Worm (Caenorhabditis elegans): Measurements from ENCODE around the gene F44A2.3.
"Not testable (repeated sequence)": the region's sequence is repeated elsewhere in the genome, so short reads cannot be mapped to it uniquely, and the experiment has no call there.

The F44A2.3 gene

DNA sequence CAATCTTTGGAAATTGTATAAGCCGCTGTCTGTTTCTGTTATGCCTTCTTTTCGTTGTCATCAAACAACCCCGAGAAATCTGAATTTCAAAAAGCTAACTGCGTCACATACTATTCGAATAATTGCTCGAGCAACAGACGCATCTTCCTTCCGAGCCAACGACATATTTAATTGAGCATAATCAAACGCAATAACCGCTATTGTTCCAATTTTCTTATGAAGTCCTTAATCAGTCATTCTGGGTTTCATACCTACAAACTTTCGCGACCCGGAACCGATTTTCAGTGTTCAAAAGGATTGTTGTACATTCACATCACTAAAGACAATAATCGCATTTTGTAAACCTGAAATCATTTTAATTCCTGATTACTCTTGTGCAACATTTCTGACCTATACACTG lies 36.6 kb downstream of the F44A2.3 start (continued):
- TF ChIP-seq nhr-42 (GFP tag; IDR thresholded peaks at IDR 0.05) (peak; percentile 70), lin-1 (GFP tag; IDR thresholded peaks at IDR 0.05) (peak; percentile 90), F44E2.7 (GFP tag; IDR thresholded peaks at IDR 0.05) (peak; percentile 85; the same call in 1 of the 2 replicates), zfp-3 (GFP tag; conservative IDR thresholded peaks at IDR 0.05) (peak; percentile 98), lim-7 (GFP tag; IDR thresholded peaks at IDR 0.05) (peak; percentile 77), php-3 (GFP tag; IDR thresholded peaks at IDR 0.05) (peak; percentile 85), madf-9 (GFP tag; conservative IDR thresholded peaks at IDR 0.05) (peak; percentile 74), ctbp-1 (GFP tag; IDR thresholded peaks at IDR 0.05) (peak; percentile 75), T26A8.4 (GFP tag; IDR thresholded peaks at IDR 0.05) (peak; percentile 94), lin-29 (GFP tag; IDR thresholded peaks at IDR 0.05) (peak; percentile 88), madf-5 (GFP tag; IDR thresholded peaks at IDR 0.05) (0 out of 4 replicates have a peak, but pooled peaks of 1 of the 2 experiments have one; percentile 18), D1046.2 (GFP tag; IDR thresholded peaks at IDR 0.05) (peak; percentile 83), tra-1 (GFP tag; IDR thresholded peaks at IDR 0.05) (peak; percentile 92), vab-7 (GFP tag; IDR thresholded peaks at IDR 0.05) (peak; percentile 56), Y75B8A.6 (GFP tag; IDR thresholded peaks at IDR 0.05) (peak; percentile 86; the same call in 1 of the 2 replicates), F26F4.8 (GFP tag; conservative IDR thresholded peaks at IDR 0.05) (0 out of 2 replicates have a peak, but pooled peaks have one; percentile 40), saeg-2 (GFP tag; IDR thresholded peaks at IDR 0.05) (peak; percentile 90)

DNA sequence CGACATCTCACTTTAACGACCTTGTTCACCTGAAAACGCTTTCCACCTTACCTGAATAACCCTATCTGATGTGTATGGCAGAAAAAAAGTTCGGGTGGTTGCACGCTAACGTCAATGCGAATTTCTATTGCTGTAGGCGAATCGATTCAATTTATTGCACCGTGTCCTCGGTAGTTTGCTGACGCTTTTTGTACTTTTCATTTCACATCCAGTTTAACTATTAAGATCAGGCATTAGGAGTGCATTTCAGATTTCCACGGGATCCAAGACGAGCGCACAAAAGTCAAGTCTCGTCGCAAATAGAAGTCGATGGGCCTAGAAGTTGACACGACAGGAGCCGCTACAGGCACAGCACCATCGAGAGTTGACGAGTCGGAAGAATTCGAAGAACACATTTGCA lies 37.1 kb downstream of the F44A2.3 start:
- TF ChIP-seq ctbp-1 (GFP tag; IDR thresholded peaks at IDR 0.05) (peak; percentile 82), vab-7 (GFP tag; IDR thresholded peaks at IDR 0.05) (peak; percentile 42; the same call in 1 of the 2 replicates), arid-1 (GFP tag; conservative IDR thresholded peaks at IDR 0.05) (peak; percentile 76), dmd-9 (GFP tag; IDR thresholded peaks at IDR 0.05) (peak; percentile 71; the same call in 1 of the 2 replicates), tra-1 (GFP tag; IDR thresholded peaks at IDR 0.05) (peak; percentile 81; the same call in 1 of the 2 replicates), ceh-20 (GFP tag; IDR thresholded peaks at IDR 0.05) (peak; percentile 83), D1046.2 (GFP tag; IDR thresholded peaks at IDR 0.05) (peak; percentile 88), php-3 (GFP tag; IDR thresholded peaks at IDR 0.05) (peak; percentile 86), nhr-42 (GFP tag; IDR thresholded peaks at IDR 0.05) (peak; percentile 90), F44E2.7 (GFP tag; IDR thresholded peaks at IDR 0.05) (0 out of 2 replicates have a peak, but pooled peaks have one; percentile 49), zfp-3 (GFP tag; conservative IDR thresholded peaks at IDR 0.05) (peak; percentile 97), T26A8.4 (GFP tag; IDR thresholded peaks at IDR 0.05) (peak; percentile 79), lin-38 (GFP tag; IDR thresholded peaks at IDR 0.05) (peak; percentile 78), lin-1 (GFP tag; IDR thresholded peaks at IDR 0.05) (peak; percentile 53; the same call in 1 of the 2 replicates), Y75B8A.6 (GFP tag; IDR thresholded peaks at IDR 0.05) (peak; percentile 94), pha-4 (GFP tag; IDR thresholded peaks at IDR 0.05) (peak; percentile 95), mdt-29 (GFP tag; IDR thresholded peaks at IDR 0.05) (peak; percentile 85), saeg-2 (GFP tag; IDR thresholded peaks at IDR 0.05) (peak; percentile 81), hmg-1.1 (GFP tag; IDR thresholded peaks at IDR 0.05) (peak; percentile 80), lim-7 (GFP tag; IDR thresholded peaks at IDR 0.05) (peak; percentile 63; the same call in 1 of the 2 replicates), zip-11 (GFP tag; IDR thresholded peaks at IDR 0.05) (peak; percentile 80; the same call in 1 of the 2 replicates), lin-29 (GFP tag; IDR thresholded peaks at IDR 0.05) (peak; percentile 76), snpc-1.2 (GFP tag; IDR thresholded peaks at IDR 0.05) (peak; percentile 76), madf-9 (GFP tag; conservative IDR thresholded peaks at IDR 0.05) (peak; percentile 59; the same call in 1 of the 2 replicates), madf-5 (GFP tag; IDR thresholded peaks at IDR 0.05) (peak; percentile 64 to 83; a peak in 3 of 4 replicates), mxl-2 (GFP tag; conservative IDR thresholded peaks at IDR 0.05) (peak; percentile 68), dmd-8 (GFP tag; IDR thresholded peaks at IDR 0.05) (0 out of 2 replicates have a peak, but pooled peaks have one; percentile 56), egl-43 (GFP tag; IDR thresholded peaks at IDR 0.05) (peak; percentile 89), ZK337.2 (GFP tag; IDR thresholded peaks at IDR 0.05) (0 out of 2 replicates have a peak, but pooled peaks have one; percentile 61), dmd-6 (GFP tag; IDR thresholded peaks at IDR 0.05) (peak; percentile 66), Y48G9A.11 (GFP tag; IDR thresholded peaks at IDR 0.05) (peak; percentile 83), Y105C5A.15 (GFP tag; IDR thresholded peaks at IDR 0.05) (peak; percentile 76; the same call in 1 of the 2 replicates), nhr-41 (GFP tag; IDR thresholded peaks at IDR 0.05) (0 out of 2 replicates have a peak, but pooled peaks have one; percentile 42)
- TF ChIP-seq pha-4 (tag; optimal IDR thresholded peaks at IDR 0.05): not testable (repeated sequence)
